Worm (Caenorhabditis elegans) whole organism, late embryonic: ENCODE measurements around the gene C15F1.2.

Experiments
- K02D7.2 ChIP-seq: sonication (generic microtip); optimal IDR thresholded peaks from 2 replicates; lab custom pipeline; 2017; ENCODE audit warnings: mild to moderate bottlenecking, missing genetic modification characterization, missing compliant biosample characterization
- Y22D7AL.16 ChIP-seq: sonication (generic microtip); optimal IDR thresholded peaks from 2 replicates; lab custom pipeline; 2016; ENCODE audit warnings: missing genetic modification characterization, missing compliant biosample characterization
- ceh-14 ChIP-seq: sonication (generic microtip); optimal IDR thresholded peaks from 2 replicates; lab custom pipeline; 2016; ENCODE audit warnings: missing genotype, missing genetic modification characterization, missing compliant biosample characterization
- ceh-19 ChIP-seq: fragments of 200-800 bp; sonication (Bioruptor generic); optimal IDR thresholded peaks from 2 replicates; lab custom pipeline; 2018; ENCODE audit warnings: mild to moderate bottlenecking, missing genetic modification characterization, missing compliant biosample characterization
- ceh-22 ChIP-seq: sonication (generic microtip); optimal IDR thresholded peaks from 2 replicates; lab custom pipeline; 2017; ENCODE audit warnings: missing biosample characterization, missing genetic modification characterization
- ceh-9 ChIP-seq: sonication (generic microtip); optimal IDR thresholded peaks from 2 replicates; lab custom pipeline; 2016; ENCODE audit warnings: mild to moderate bottlenecking, missing genetic modification characterization, inconsistent platforms, missing compliant biosample characterization
- che-1 ChIP-seq: sonication (generic microtip); optimal IDR thresholded peaks from 2 replicates; lab custom pipeline; 2016; ENCODE audit warnings: mild to moderate bottlenecking, missing genetic modification characterization, missing compliant biosample characterization
- dmd-4 ChIP-seq: sonication (generic microtip); optimal IDR thresholded peaks from 2 replicates; lab custom pipeline; 2016; ENCODE audit warnings: borderline replicate concordance, missing genetic modification characterization, missing compliant biosample characterization
- elt-2 ChIP-seq: sonication (generic microtip); optimal IDR thresholded peaks from 2 replicates; lab custom pipeline; 2016; ENCODE audit warnings: missing genetic modification reagents, missing genetic modification characterization, missing compliant biosample characterization
- hlh-6 ChIP-seq: sonication (generic microtip); optimal IDR thresholded peaks from 2 replicates; lab custom pipeline; 2016; ENCODE audit warnings: missing genotype, missing genetic modification characterization, missing compliant biosample characterization
- lim-6 ChIP-seq: sonication (generic microtip); optimal IDR thresholded peaks from 2 replicates; lab custom pipeline; 2016; ENCODE audit warnings: missing genetic modification characterization, missing compliant biosample characterization
- madf-2 ChIP-seq: sonication (generic microtip); optimal IDR thresholded peaks from 2 replicates; lab custom pipeline; 2017; ENCODE audit warnings: missing genetic modification characterization, missing compliant biosample characterization
- mec-3 ChIP-seq: sonication (generic microtip); optimal IDR thresholded peaks from 2 replicates; lab custom pipeline; 2016; ENCODE audit warnings: borderline replicate concordance, missing genetic modification characterization, missing compliant biosample characterization
- nfya-1 ChIP-seq: sonication (generic microtip); optimal IDR thresholded peaks from 2 replicates; lab custom pipeline; 2017; ENCODE audit warnings: missing genetic modification characterization, mild to moderate bottlenecking, missing compliant biosample characterization, antibody characterized with exemption, moderate library complexity
- pag-3 ChIP-seq: sonication (generic microtip); optimal IDR thresholded peaks from 2 replicates; lab custom pipeline; 2016; ENCODE audit warnings: missing compliant biosample characterization, missing genetic modification characterization, borderline replicate concordance
- pha-2 ChIP-seq: sonication (generic microtip); optimal IDR thresholded peaks from 2 replicates; lab custom pipeline; 2017; ENCODE audit warnings: mild to moderate bottlenecking, missing genetic modification characterization, missing compliant biosample characterization
- pros-1 ChIP-seq: fragments of 150-350 bp; optimal IDR thresholded peaks from 2 replicates; lab custom pipeline; 2014; ENCODE audit warnings: missing biosample characterization, missing genetic modification reagents, missing genetic modification characterization
- ref-2 ChIP-seq: sonication (generic microtip); optimal IDR thresholded peaks from 2 replicates; lab custom pipeline; 2016; ENCODE audit warnings: missing genetic modification characterization, missing compliant biosample characterization
- sdc-2 ChIP-seq: sonication (generic microtip); optimal IDR thresholded peaks from 2 replicates; lab custom pipeline; 2016; ENCODE audit warnings: missing genotype, missing genetic modification characterization, missing compliant biosample characterization
- sox-2 ChIP-seq: fragments of 200-800 bp; sonication (Bioruptor generic); IDR thresholded peaks from 2 replicates; pipeline ENCODE4 v1.3.6; 2022; ENCODE audit warnings: missing genetic modification reagents, missing genetic modification characterization, missing compliant biosample characterization
- unc-3 ChIP-seq, 2 experiments: fragments of 200-800 bp in 1 of 2; sonication (Bioruptor generic) in 1 of 2; sonication (generic microtip) in 1 of 2; conservative IDR thresholded peaks in 1 of 2; optimal IDR thresholded peaks in 1 of 2; 2 replicates each; pipeline versions ENCODE4 v1.3.6 to Lab custom; 2016 to 2022; ENCODE audit warnings: missing compliant biosample characterization in 2 of 2, missing genetic modification characterization in 2 of 2, missing genetic modification reagents in 1 of 2
- unc-42 ChIP-seq: sonication (generic microtip); optimal IDR thresholded peaks from 2 replicates; lab custom pipeline; 2016; ENCODE audit warnings: missing genotype, missing genetic modification characterization, missing compliant biosample characterization

C15F1.2 gene

ce11 chrII:7024897-7025852, 45.4 kb downstream of the C15F1.2 start, which contains the start of gene znf-598:
Gene znf-598, plus strand, starts transcription at chrII:7025802.
- no peak for TF ChIP-seq K02D7.2 (tag; lab: Kevin White, UChicago)
- peak; percentile 10 for TF ChIP-seq nfya-1
- TF ChIP-seq unc-3 (GFP tag; conservative IDR thresholded peaks at IDR 0.05; lab: Robert Waterston, UW) = no peak
- TF ChIP-seq unc-3 (tag; optimal IDR thresholded peaks at IDR 0.05; lab: Kevin White, UChicago) = peak; percentile 16

- TF ChIP-seq sdc-2 (tag; lab: Kevin White, UChicago) (no peak), dmd-4 (tag; lab: Kevin White, UChicago) (no peak), madf-2 (tag; lab: Kevin White, UChicago) (no peak), elt-2 (tag; lab: Kevin White, UChicago) (no peak), Y22D7AL.16 (tag; lab: Kevin White, UChicago) (no peak), ceh-22 (tag; lab: Kevin White, UChicago) (no peak), pha-2 (tag; lab: Kevin White, UChicago) (no peak), ref-2 (tag; lab: Kevin White, UChicago) (no peak), hlh-6 (no peak), ceh-19 (GFP tag; lab: Kevin White, UChicago) (no peak), pag-3 (no peak), unc-42 (no peak), ceh-9 (tag; lab: Kevin White, UChicago) (no peak), lim-6 (tag; lab: Kevin White, UChicago) (no peak)
- TF ChIP-seq, all 69 proteins: peak for 0
Measured at ce11 chrII:7029524-7029923, 49.8 kb downstream of the C15F1.2 start.

- TF ChIP-seq ceh-14 (tag; lab: Kevin White, UChicago) (peak; percentile 11), elt-2 (tag; lab: Kevin White, UChicago) (peak; percentile 2), che-1 (no peak), mec-3 (tag; lab: Kevin White, UChicago) (no peak), nfya-1 (peak; percentile 12)
Measured at ce11 chrII:7031137-7031697, 51.5 kb downstream of the C15F1.2 start.

DNA sequence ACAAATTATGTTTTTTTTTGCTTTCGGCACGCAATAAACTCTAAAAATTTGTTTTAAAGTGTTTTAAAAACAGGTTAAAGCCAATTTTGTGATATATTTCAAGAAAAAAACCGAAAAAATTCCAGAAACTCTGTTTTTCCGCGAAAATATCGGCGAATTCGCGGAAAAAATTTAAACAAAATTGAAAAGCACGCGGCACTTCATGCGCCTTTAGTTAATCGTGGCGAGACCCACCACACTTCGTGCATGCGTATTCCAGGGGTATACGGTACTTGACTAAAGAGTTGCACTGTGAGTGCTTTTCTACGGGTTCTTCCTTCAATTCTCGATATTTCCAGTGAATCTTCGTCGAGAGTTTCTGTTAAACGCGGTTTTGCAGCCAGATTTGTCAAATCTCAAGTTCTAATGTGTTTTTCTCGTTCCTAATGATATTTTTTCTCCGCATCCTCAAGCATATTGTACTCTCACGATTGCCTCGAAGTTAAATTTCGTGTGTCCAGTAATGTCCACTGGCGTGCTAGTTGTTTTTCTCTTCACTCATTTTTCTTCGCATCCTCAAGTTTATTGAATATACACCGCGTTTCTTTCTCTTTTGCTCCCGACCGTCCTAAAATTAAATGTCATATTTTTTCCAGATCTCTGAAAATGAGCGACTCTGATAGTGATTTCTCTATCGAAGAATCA, 58.0 kb downstream of the C15F1.2 start, which contains the start of gene cin-4:
cin-4 (plus strand) TSS at position 634 of the 684 bp plus-strand sequence.
- no peak for TF ChIP-seq Y22D7AL.16 (tag; lab: Kevin White, UChicago)
- no peak for TF ChIP-seq sox-2 (GFP tag; lab: Robert Waterston, UW)
- no peak for TF ChIP-seq pros-1 (tag; lab: Kevin White, UChicago)
- no peak for TF ChIP-seq pha-2 (tag; lab: Kevin White, UChicago)
- TF ChIP-seq pag-3 = no peak
